Worm (Caenorhabditis elegans): ENCODE measurements around the gene lmd-3.

ce11 chrV:8401267-8401666, 43.3 kb downstream of the lmd-3 start:
- TF ChIP-seq skn-1 (tag; optimal IDR thresholded peaks at IDR 0.05) (no peak), ama-1 (optimal IDR thresholded peaks at IDR 0.05) (no peak), mdl-1 (tag; optimal IDR thresholded peaks at IDR 0.05) (no peak), ztf-11 (tag; optimal IDR thresholded peaks at IDR 0.05) (no peak), ceh-82 (tag; optimal IDR thresholded peaks at IDR 0.05) (no peak), nhr-237 (tag; optimal IDR thresholded peaks at IDR 0.05) (no peak), elt-3 (tag; optimal IDR thresholded peaks at IDR 0.05) (peak in 1 of 3 experiments; percentile 69)
